Worm (Caenorhabditis elegans): Measurements from ENCODE around the gene flp-13.

The flp-13 gene

DNA sequence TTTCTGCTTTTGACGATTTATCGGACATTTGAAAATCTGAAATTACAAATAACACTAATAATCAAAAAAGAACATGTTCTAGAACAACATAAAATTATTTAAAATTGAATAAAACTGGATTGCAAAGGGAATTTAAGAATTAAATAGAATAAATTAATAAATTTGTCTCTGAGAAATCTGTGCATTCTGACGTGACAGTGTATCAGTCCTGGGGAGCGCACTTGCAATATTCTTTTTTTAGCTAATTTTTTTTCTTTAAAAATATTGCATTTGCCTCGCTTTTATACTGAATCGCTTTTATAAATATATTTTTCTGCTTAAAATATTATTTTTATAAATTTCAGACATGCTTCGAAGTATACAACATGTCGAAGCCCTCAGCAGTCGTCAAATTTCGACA lies 11.5 kb upstream of the flp-13 start, which contains the start of the genes mrpl-1, emc-6 and mrps-24 (continued):
- TF ChIP-seq efl-1 (optimal IDR thresholded peaks at IDR 0.05) (peak; percentile 58 to 67), efl-1 (GFP tag; optimal IDR thresholded peaks at IDR 0.05 in 1 of 2) (peak; percentile 69 to 94), ama-1 (optimal IDR thresholded peaks at IDR 0.05) (no peak), ztf-4 (tag; optimal IDR thresholded peaks at IDR 0.05) (no peak), elt-2 (tag; optimal IDR thresholded peaks at IDR 0.05) (peak; percentile 3), nhr-28 (tag; optimal IDR thresholded peaks at IDR 0.05) (no peak), fkh-10 (GFP tag; optimal IDR thresholded peaks at IDR 0.05) (no peak), unc-62 (GFP tag; optimal IDR thresholded peaks at IDR 0.05) (no peak), egl-27 (tag; optimal IDR thresholded peaks at IDR 0.05) (no peak), dsc-1 (tag; optimal IDR thresholded peaks at IDR 0.05) (peak; percentile 28), hlh-4 (tag; optimal IDR thresholded peaks at IDR 0.05) (no peak), fkh-8 (tag; optimal IDR thresholded peaks at IDR 0.05) (peak; percentile 18), nhr-12 (tag; optimal IDR thresholded peaks at IDR 0.05) (no peak), sptf-1 (tag; optimal IDR thresholded peaks at IDR 0.05) (no peak), nhr-76 (tag; optimal IDR thresholded peaks at IDR 0.05) (no peak), tlp-1 (tag; optimal IDR thresholded peaks at IDR 0.05) (no peak), lir-3 (tag; optimal IDR thresholded peaks at IDR 0.05; ENCODE audit: poor library complexity) (peak; percentile 35), pax-3 (tag; optimal IDR thresholded peaks at IDR 0.05) (no peak), snu-23 (GFP tag; optimal IDR thresholded peaks at IDR 0.05) (peak; percentile 73), lin-15B (tag; optimal IDR thresholded peaks at IDR 0.05) (peak; percentile 74), skn-1 (tag; optimal IDR thresholded peaks at IDR 0.05) (peak; percentile 74), xbp-1 (tag; optimal IDR thresholded peaks at IDR 0.05) (peak; percentile 68), aly-2 (tag; optimal IDR thresholded peaks at IDR 0.05) (no peak), C34B4.2 (tag; optimal IDR thresholded peaks at IDR 0.05) (no peak), pqm-1 (tag; optimal IDR thresholded peaks at IDR 0.05) (no peak), rnt-1 (tag; optimal IDR thresholded peaks at IDR 0.05) (peak; percentile 53), mab-9 (GFP tag; IDR thresholded peaks at IDR 0.05) (no peak), hpl-2 (GFP tag; optimal IDR thresholded peaks at IDR 0.05) (no peak), ets-5 (GFP tag; IDR thresholded peaks at IDR 0.05) (no peak), ztf-11 (tag; optimal IDR thresholded peaks at IDR 0.05) (no peak), Y116A8C.19 (tag; optimal IDR thresholded peaks at IDR 0.05; ENCODE audit: borderline replicate concordance) (no peak), jun-1 (tag; optimal IDR thresholded peaks at IDR 0.05) (no peak), dpl-1 (GFP tag; optimal IDR thresholded peaks at IDR 0.05) (peak; percentile 57 to 80 (median 65)), aha-1 (tag; optimal IDR thresholded peaks at IDR 0.05) (no peak), efl-3 (GFP tag; optimal IDR thresholded peaks at IDR 0.05) (no peak), grh-1 (GFP tag; IDR thresholded peaks at IDR 0.05) (no peak), ceh-88 (GFP tag; IDR thresholded peaks at IDR 0.05) (no peak), snpc-4 (tag; optimal IDR thresholded peaks at IDR 0.05) (peak; percentile 31), ceh-82 (tag; optimal IDR thresholded peaks at IDR 0.05) (peak in 2 of 3 experiments; percentile 50 to 55), F16B12.6 (tag; optimal IDR thresholded peaks at IDR 0.05) (peak; percentile 84), zip-4 (GFP tag; optimal IDR thresholded peaks at IDR 0.05) (no peak), lsy-2 (tag; optimal IDR thresholded peaks at IDR 0.05) (peak; percentile 78 to 85), elt-3 (tag; optimal IDR thresholded peaks at IDR 0.05) (peak in 1 of 6 experiments; percentile 16), hlh-17 (GFP tag; optimal IDR thresholded peaks at IDR 0.05; ENCODE audit: borderline replicate concordance) (no peak), vab-15 (tag; optimal IDR thresholded peaks at IDR 0.05) (no peak), swsn-7 (tag; optimal IDR thresholded peaks at IDR 0.05) (peak; percentile 68), unc-86 (tag; optimal IDR thresholded peaks at IDR 0.05) (peak; percentile 36), nhr-85 (tag) (no peak), nhr-20 (tag; optimal IDR thresholded peaks at IDR 0.05) (peak; percentile 59), mef-2 (tag; optimal IDR thresholded peaks at IDR 0.05) (no peak), nhr-47 (tag; optimal IDR thresholded peaks at IDR 0.05) (no peak), zag-1 (tag; optimal IDR thresholded peaks at IDR 0.05) (no peak), nhr-237 (tag; optimal IDR thresholded peaks at IDR 0.05) (no peak), lin-39 (tag; optimal IDR thresholded peaks at IDR 0.05) (no peak)
